Worm (Caenorhabditis elegans) whole organism, young adult: ENCODE data around the gene F16H6.7.

ENCODE experiments used
- B0019.2 ChIP-seq: fragments of 200-800 bp; sonication (Bioruptor generic); conservative IDR thresholded peaks from 2 replicates; pipeline ENCODE4 v1.3.6; 2022; ENCODE audit warnings: missing genetic modification reagents, missing genetic modification characterization, missing compliant biosample characterization
- B0261.1 ChIP-seq: sonication (generic microtip); optimal IDR thresholded peaks from 2 replicates; lab custom pipeline; 2016; ENCODE audit warnings: mild to moderate bottlenecking, missing genetic modification characterization, moderate library complexity, missing compliant biosample characterization
- B0336.3 ChIP-seq: fragments of 200-800 bp; sonication (Bioruptor generic); IDR thresholded peaks from 2 replicates; pipeline ENCODE4 v1.3.6; 2022; ENCODE audit warnings: missing genetic modification characterization, missing compliant biosample characterization
- C06A6.2 ChIP-seq: fragments of 200-800 bp; sonication (Bioruptor generic); conservative IDR thresholded peaks from 2 replicates; pipeline ENCODE4 v1.3.6; 2022; ENCODE audit warnings: missing genetic modification characterization, missing compliant biosample characterization
- C17E4.6 ChIP-seq: fragments of 200-800 bp; sonication (Bioruptor generic); IDR thresholded peaks from 2 replicates; pipeline ENCODE4 v1.3.6; 2022; ENCODE audit warnings: missing genetic modification reagents, missing genetic modification characterization, missing compliant biosample characterization
- D2030.7 ChIP-seq: fragments of 200-800 bp; sonication (Bioruptor generic); IDR thresholded peaks from 2 replicates; pipeline ENCODE4 v1.3.6; 2022; ENCODE audit warnings: missing genetic modification reagents, missing genetic modification characterization, missing compliant biosample characterization
- F49E8.2 ChIP-seq: sonication (generic microtip); optimal IDR thresholded peaks from 3 replicates; lab custom pipeline; 2017; ENCODE audit warnings: missing genetic modification characterization, mild to moderate bottlenecking, missing compliant biosample characterization, antibody characterized with exemption, moderate library complexity; ENCODE audit not compliant: insufficient read depth
- K11D2.4 ChIP-seq: fragments of 200-800 bp; sonication (Bioruptor generic); IDR thresholded peaks from 2 replicates; pipeline ENCODE4 v1.3.6; 2022; ENCODE audit warnings: missing genetic modification reagents, missing genetic modification characterization, missing compliant biosample characterization
- Y53F4B.3 ChIP-seq: fragments of 200-800 bp; sonication (Bioruptor generic); IDR thresholded peaks from 2 replicates; pipeline ENCODE4 v1.3.6; 2022; ENCODE audit warnings: missing genetic modification reagents, missing genetic modification characterization, missing compliant biosample characterization
- ZK185.1 ChIP-seq: sonication (generic microtip); optimal IDR thresholded peaks from 2 replicates; lab custom pipeline; 2016; ENCODE audit warnings: mild to moderate bottlenecking, missing genetic modification characterization, missing compliant biosample characterization; ENCODE audit not compliant: poor library complexity, severe bottlenecking
- attf-3 ChIP-seq: fragments of 200-800 bp; sonication (Bioruptor generic); conservative IDR thresholded peaks from 2 replicates; pipeline ENCODE4 v1.3.6; 2022; ENCODE audit warnings: missing genetic modification reagents, missing genetic modification characterization, missing compliant biosample characterization
- attf-5 ChIP-seq: fragments of 200-800 bp; sonication (Bioruptor generic); optimal IDR thresholded peaks from 2 replicates; lab custom pipeline; 2018; ENCODE audit warnings: mild to moderate bottlenecking, missing genetic modification characterization, missing compliant biosample characterization
- ceh-40 ChIP-seq: fragments of 200-800 bp; sonication (Bioruptor generic); IDR thresholded peaks from 2 replicates; pipeline ENCODE4 v1.3.6; 2022; ENCODE audit warnings: missing genetic modification characterization, missing compliant biosample characterization
- ceh-58 ChIP-seq: fragments of 200-800 bp; sonication (Bioruptor generic); IDR thresholded peaks from 2 replicates; pipeline ENCODE4 v1.3.6; 2022; ENCODE audit warnings: missing genetic modification characterization, missing compliant biosample characterization
- ceh-91 ChIP-seq: fragments of 200-800 bp; sonication (Bioruptor generic); IDR thresholded peaks from 2 replicates; pipeline ENCODE4 v1.3.6; 2022; ENCODE audit warnings: missing genetic modification reagents, missing genetic modification characterization, missing compliant biosample characterization
- die-1 ChIP-seq: sonication (generic microtip); optimal IDR thresholded peaks from 2 replicates; lab custom pipeline; 2016; ENCODE audit warnings: missing genotype, mild to moderate bottlenecking, missing genetic modification characterization, missing compliant biosample characterization
- dox-1 ChIP-seq: fragments of 200-800 bp; sonication (Bioruptor generic); IDR thresholded peaks from 2 replicates; pipeline ENCODE4 v1.3.6; 2022; ENCODE audit warnings: missing genetic modification reagents, missing genetic modification characterization, missing compliant biosample characterization
- dpff-1 ChIP-seq: sonication (generic microtip); optimal IDR thresholded peaks from 2 replicates; lab custom pipeline; 2017; ENCODE audit warnings: mild to moderate bottlenecking, missing genetic modification characterization, missing compliant biosample characterization
- egrh-3 ChIP-seq: fragments of 200-800 bp; sonication (Bioruptor generic); IDR thresholded peaks from 2 replicates; pipeline ENCODE4 v1.3.6; 2022; ENCODE audit warnings: missing genetic modification reagents, missing genetic modification characterization, missing compliant biosample characterization
- hsf-1 ChIP-seq: fragments of 200-800 bp; sonication (Bioruptor generic); IDR thresholded peaks from 2 replicates; pipeline ENCODE4 v1.3.6; 2022; ENCODE audit warnings: missing genetic modification reagents, missing genetic modification characterization, missing compliant biosample characterization
- let-607 ChIP-seq, 2 experiments: fragments of 200-800 bp in 1 of 2; sonication (Bioruptor generic) in 1 of 2; sonication (generic microtip) in 1 of 2; optimal IDR thresholded peaks; 2 replicates each; lab custom pipeline; 2016 to 2018; ENCODE audit warnings: mild to moderate bottlenecking in 2 of 2, missing compliant biosample characterization in 2 of 2, missing genetic modification characterization in 2 of 2, moderate library complexity in 2 of 2, missing genotype in 1 of 2
- lin-40 ChIP-seq: sonication (generic microtip); optimal IDR thresholded peaks from 2 replicates; lab custom pipeline; 2016; ENCODE audit warnings: missing genetic modification characterization, mild to moderate bottlenecking, missing compliant biosample characterization, missing genotype, missing genetic modification reagents
- lir-1 ChIP-seq: fragments of 200-800 bp; sonication (Bioruptor generic); conservative IDR thresholded peaks from 2 replicates; pipeline ENCODE4 v1.3.6; 2022; ENCODE audit warnings: missing genetic modification reagents, missing genetic modification characterization, missing compliant biosample characterization
- lsl-1 ChIP-seq: fragments of 200-800 bp; sonication (Bioruptor generic); optimal IDR thresholded peaks from 2 replicates; lab custom pipeline; 2018; ENCODE audit warnings: mild to moderate bottlenecking, missing genetic modification characterization, moderate library complexity, missing compliant biosample characterization
- lsy-27 ChIP-seq: sonication (generic microtip); optimal IDR thresholded peaks from 2 replicates; lab custom pipeline; 2017; ENCODE audit warnings: missing genetic modification characterization, mild to moderate bottlenecking, missing compliant biosample characterization, antibody characterized with exemption, missing genotype, borderline replicate concordance; ENCODE audit not compliant: insufficient read depth
- madf-10 ChIP-seq: sonication (generic microtip); optimal IDR thresholded peaks from 2 replicates; lab custom pipeline; 2016; ENCODE audit warnings: mild to moderate bottlenecking, missing genetic modification characterization, missing compliant biosample characterization
- madf-3 ChIP-seq: fragments of 200-800 bp; sonication (Bioruptor generic); IDR thresholded peaks from 2 replicates; pipeline ENCODE4 v1.3.6; 2022; ENCODE audit warnings: missing genetic modification reagents, missing genetic modification characterization, missing compliant biosample characterization
- madf-8 ChIP-seq: fragments of 200-800 bp; sonication (Bioruptor generic); conservative IDR thresholded peaks from 2 replicates; pipeline ENCODE4 v1.3.6; 2022; ENCODE audit warnings: missing genetic modification reagents, missing genetic modification characterization, missing compliant biosample characterization
- mcd-1 ChIP-seq: fragments of 200-800 bp; sonication (Bioruptor generic); IDR thresholded peaks from 2 replicates; pipeline ENCODE4 v1.3.6; 2022; ENCODE audit warnings: missing genetic modification reagents, missing genetic modification characterization, missing compliant biosample characterization
- mes-4 ChIP-seq: sonication (generic microtip); optimal IDR thresholded peaks from 2 replicates; lab custom pipeline; 2016; ENCODE audit warnings: missing genotype, missing genetic modification characterization, missing compliant biosample characterization
- mxl-1 ChIP-seq: sonication (generic microtip); optimal IDR thresholded peaks from 2 replicates; lab custom pipeline; 2016; ENCODE audit warnings: missing genetic modification characterization, missing compliant biosample characterization
- nhr-80 ChIP-seq: sonication (generic microtip); optimal IDR thresholded peaks from 2 replicates; lab custom pipeline; 2016; ENCODE audit warnings: missing genetic modification characterization, missing compliant biosample characterization
- pha-4 ChIP-seq: fragments of 150-350 bp; sonication (generic microtip); optimal IDR thresholded peaks from 2 replicates; lab custom pipeline; 2014; ENCODE audit warnings: missing biosample characterization, missing genetic modification reagents, missing genetic modification characterization
- sdz-38 ChIP-seq: sonication (generic microtip); optimal IDR thresholded peaks from 2 replicates; lab custom pipeline; 2016; ENCODE audit warnings: missing genotype, missing genetic modification characterization, missing compliant biosample characterization
- snpc-4 ChIP-seq, 5 experiments: fragments of 150-350 bp in 1 of 5; sonication (generic microtip) in 4 of 5; optimal IDR thresholded peaks; 2 replicates each; lab custom pipeline; 2014 to 2018; ENCODE audit warnings: missing genetic modification characterization in 5 of 5, missing biosample characterization in 3 of 5, antibody characterized with exemption in 2 of 5, mild to moderate bottlenecking in 2 of 5, missing compliant biosample characterization in 2 of 5, missing genotype in 2 of 5, moderate library complexity in 2 of 5, missing genetic modification reagents in 1 of 5
- zfh-2 ChIP-seq: fragments of 200-800 bp; sonication (Bioruptor generic); conservative IDR thresholded peaks from 2 replicates; pipeline ENCODE4 v1.3.6; 2022; ENCODE audit warnings: missing genetic modification reagents, missing genetic modification characterization, missing compliant biosample characterization
- ztf-22 ChIP-seq: fragments of 200-800 bp; sonication (Bioruptor generic); optimal IDR thresholded peaks from 2 replicates; lab custom pipeline; 2018; ENCODE audit warnings: mild to moderate bottlenecking, missing genetic modification characterization, moderate library complexity, missing compliant biosample characterization
- ztf-28 ChIP-seq: fragments of 200-800 bp; sonication (Bioruptor generic); IDR thresholded peaks from 2 replicates; pipeline ENCODE4 v1.3.6; 2022; ENCODE audit warnings: missing genetic modification reagents, missing genetic modification characterization, missing compliant biosample characterization
- ztf-3 ChIP-seq: fragments of 200-800 bp; sonication (Bioruptor generic); optimal IDR thresholded peaks from 2 replicates; lab custom pipeline; 2018; ENCODE audit warnings: mild to moderate bottlenecking, missing genetic modification characterization, missing compliant biosample characterization

The F16H6.7 gene

ce11 chrV:18167161-18167560, 41.8 kb downstream of the F16H6.7 start, which contains the start of gene C14A6.6:
Gene C14A6.6, minus strand, starts transcription at chrV:18167261.
- TF ChIP-seq dpff-1 (tag; lab: Kevin White, UChicago) (no peak), K11D2.4 (no peak), zfh-2 (GFP tag; lab: Robert Waterston, UW) (no peak), mxl-1 (tag; lab: Kevin White, UChicago) (no peak), pha-4 (tag; lab: Kevin White, UChicago) (no peak), ceh-91 (GFP tag; lab: Robert Waterston, UW) (no peak)

- TF ChIP-seq egrh-3 (GFP tag; lab: Robert Waterston, UW), result no peak
- no peak for TF ChIP-seq D2030.7
- TF ChIP-seq C17E4.6 (GFP tag; lab: Robert Waterston, UW), result no peak
- no peak for TF ChIP-seq madf-8
- no peak for TF ChIP-seq lin-40 (tag; lab: Kevin White, UChicago)
- no peak for TF ChIP-seq attf-5 (GFP tag; lab: Kevin White, UChicago)
- TF ChIP-seq ztf-28 (GFP tag; lab: Robert Waterston, UW), result no peak
- TF ChIP-seq ztf-22 (GFP tag; lab: Kevin White, UChicago), result no peak
- TF ChIP-seq lir-1 (GFP tag; lab: Robert Waterston, UW), result no peak
- TF ChIP-seq sdz-38 (tag; lab: Kevin White, UChicago), result no peak
- TF ChIP-seq B0261.1 (tag; lab: Kevin White, UChicago), result no peak
- TF ChIP-seq F49E8.2, result no peak
- no peak for TF ChIP-seq ZK185.1 (tag; lab: Kevin White, UChicago)
- TF ChIP-seq snpc-4 (GFP tag; optimal IDR thresholded peaks at IDR 0.05; lab: Kevin White, UChicago), result no peak
- no peak for TF ChIP-seq snpc-4 (tag; optimal IDR thresholded peaks at IDR 0.05; lab: Kevin White, UChicago)
- TF ChIP-seq lsl-1 (GFP tag; lab: Kevin White, UChicago), result no peak
- no peak for TF ChIP-seq Y53F4B.3 (GFP tag; lab: Robert Waterston, UW)
- no peak for TF ChIP-seq ceh-40 (GFP tag; lab: Robert Waterston, UW)
- no peak for TF ChIP-seq die-1
- no peak for TF ChIP-seq madf-10 (tag; lab: Kevin White, UChicago)
- no peak for TF ChIP-seq nhr-80
These were observed 44.2 kb downstream of the F16H6.7 start, which contains the start of gene C14A6.5 for ce11 chrV:18164758-18165157. Gene C14A6.5, minus strand, starts transcription at chrV:18164858.

DNA sequence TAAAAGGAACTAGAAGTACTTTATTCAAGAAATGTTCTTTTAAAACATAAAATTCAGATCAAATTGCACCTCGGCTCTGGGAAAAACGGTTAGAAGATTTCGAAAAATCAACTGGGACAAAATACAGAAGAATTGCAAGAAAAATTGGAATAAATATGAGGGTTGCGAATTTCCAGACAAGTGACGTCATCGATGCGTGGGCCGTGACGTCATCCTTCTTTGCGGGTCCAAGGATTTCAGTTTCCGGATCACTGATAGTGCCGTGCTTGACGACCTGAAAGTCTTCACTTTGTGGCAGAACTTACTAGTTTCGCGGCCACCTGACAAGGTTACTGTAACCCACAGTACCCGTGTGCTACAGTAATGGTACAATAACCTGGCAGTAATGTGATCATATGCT, 45.5 kb downstream of the F16H6.7 start:
- no peak for TF ChIP-seq dox-1 (GFP tag; lab: Robert Waterston, UW)
- no peak for TF ChIP-seq hsf-1 (GFP tag; lab: Robert Waterston, UW)
- no peak for TF ChIP-seq B0336.3
- TF ChIP-seq let-607 (tag; optimal IDR thresholded peaks at IDR 0.05; lab: Kevin White, UChicago), result no peak
- TF ChIP-seq lsl-1 (GFP tag; lab: Kevin White, UChicago), result no peak
- TF ChIP-seq lsy-27 (tag; lab: Kevin White, UChicago), result no peak
- TF ChIP-seq mes-4 (tag; lab: Kevin White, UChicago), result no peak
- no peak for TF ChIP-seq C06A6.2 (GFP tag; lab: Robert Waterston, UW)
- no peak for TF ChIP-seq mxl-1 (tag; lab: Kevin White, UChicago)
- TF ChIP-seq ztf-3 (GFP tag; lab: Kevin White, UChicago), result no peak
- TF ChIP-seq mcd-1 (GFP tag; lab: Robert Waterston, UW), result no peak
- no peak for TF ChIP-seq ZK185.1 (tag; lab: Kevin White, UChicago)
- TF ChIP-seq B0019.2 (GFP tag; lab: Robert Waterston, UW), result no peak
- no peak for TF ChIP-seq madf-3
- no peak for TF ChIP-seq ceh-58 (GFP tag; lab: Robert Waterston, UW)
- TF ChIP-seq attf-3, result no peak
- TF ChIP-seq, all 124 proteins: peak for 0
